Fruit fly (Drosophila melanogaster) whole organism, prepupa: ENCODE data around the gene CG17768.

Experiments
- CG10669 ChIP-seq: fragments of 200-800 bp; sonication (Bioruptor generic); optimal IDR thresholded peaks from 3 replicates; lab custom pipeline; 2018; ENCODE audit warnings: missing biosample characterization, mild to moderate bottlenecking, missing genetic modification characterization, moderate library complexity
- CG4318 ChIP-seq: fragments of 200-800 bp; sonication (Bioruptor generic); optimal IDR thresholded peaks from 3 replicates; lab custom pipeline; 2017; ENCODE audit warnings: missing biosample characterization, mild to moderate bottlenecking, missing genetic modification characterization
- CG6854 ChIP-seq: fragments of 200-800 bp; sonication (Bioruptor generic); optimal IDR thresholded peaks from 2 replicates; lab custom pipeline; 2017; ENCODE audit warnings: missing biosample characterization, mild to moderate bottlenecking, missing genetic modification characterization
- Hr39 ChIP-seq: fragments of 200-800 bp; sonication (Bioruptor generic); optimal IDR thresholded peaks from 2 replicates; lab custom pipeline; 2016; ENCODE audit warnings: missing biosample characterization, missing genetic modification characterization
- cyc ChIP-seq: fragments of 200-800 bp; sonication (Bioruptor generic); optimal IDR thresholded peaks from 3 replicates; lab custom pipeline; 2016; ENCODE audit warnings: missing biosample characterization, missing genetic modification characterization
- fd85E ChIP-seq: fragments of 200-800 bp; sonication (Bioruptor generic); optimal IDR thresholded peaks from 3 replicates; lab custom pipeline; 2016; ENCODE audit warnings: missing biosample characterization, missing genetic modification characterization

- TF ChIP-seq fd85E (GFP tag; lab: Kevin White, UChicago), result no peak
- no peak for TF ChIP-seq CG4318
- no peak for TF ChIP-seq cyc (GFP tag; lab: Kevin White, UChicago)
- TF ChIP-seq CG6854 (GFP tag; lab: Kevin White, UChicago), result no peak
- TF ChIP-seq Hr39, result no peak
- TF ChIP-seq CG10669, result no peak
Measured at dm6 chr2L:10373605-10374269, 31.3 kb downstream of the CG17768 start, which contains the start of gene rho-5.
